Worm (Caenorhabditis elegans): ENCODE data around the gene pssy-2.

DNA sequence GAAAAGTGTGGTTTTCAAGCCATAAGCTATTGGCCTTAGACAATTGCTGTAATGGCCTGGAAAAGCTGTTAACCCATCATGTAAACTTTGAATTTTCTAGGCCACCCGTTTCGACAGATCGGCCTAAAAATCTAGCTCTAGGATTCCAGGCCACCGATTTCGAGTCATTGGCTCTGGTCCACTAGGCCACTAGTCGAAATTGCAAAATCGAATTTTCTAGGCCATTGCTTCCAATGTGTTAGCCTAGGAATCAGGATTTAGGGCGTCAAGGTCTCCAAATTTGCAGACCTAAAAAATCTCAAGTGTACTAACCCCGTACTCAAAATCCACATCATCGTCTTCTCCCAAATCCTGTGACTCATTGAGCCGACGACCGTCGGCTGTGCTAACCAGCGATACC, 39.1 kb downstream of the pssy-2 start:
- no peak for TF ChIP-seq him-1 (tag; optimal IDR thresholded peaks at IDR 0.05)
- no peak for TF ChIP-seq W03F9.2 (tag; optimal IDR thresholded peaks at IDR 0.05)
- no peak for TF ChIP-seq dao-5 (tag; optimal IDR thresholded peaks at IDR 0.05)

Measured in whole organism, L4/young adult.